Worm (Caenorhabditis elegans) whole organism, young adult: ENCODE measurements around the gene F19C7.8.

Experiments
- B0019.2 ChIP-seq: fragments of 200-800 bp; sonication (Bioruptor generic); conservative IDR thresholded peaks from 2 replicates; pipeline ENCODE4 v1.3.6; 2022; ENCODE audit warnings: missing genetic modification reagents, missing genetic modification characterization, missing compliant biosample characterization
- C06A6.2 ChIP-seq: fragments of 200-800 bp; sonication (Bioruptor generic); conservative IDR thresholded peaks from 2 replicates; pipeline ENCODE4 v1.3.6; 2022; ENCODE audit warnings: missing genetic modification characterization, missing compliant biosample characterization
- C17E4.6 ChIP-seq: fragments of 200-800 bp; sonication (Bioruptor generic); IDR thresholded peaks from 2 replicates; pipeline ENCODE4 v1.3.6; 2022; ENCODE audit warnings: missing genetic modification reagents, missing genetic modification characterization, missing compliant biosample characterization
- D2030.7 ChIP-seq: fragments of 200-800 bp; sonication (Bioruptor generic); IDR thresholded peaks from 2 replicates; pipeline ENCODE4 v1.3.6; 2022; ENCODE audit warnings: missing genetic modification reagents, missing genetic modification characterization, missing compliant biosample characterization
- F49E8.2 ChIP-seq: sonication (generic microtip); optimal IDR thresholded peaks from 3 replicates; lab custom pipeline; 2017; ENCODE audit warnings: missing genetic modification characterization, mild to moderate bottlenecking, missing compliant biosample characterization, antibody characterized with exemption, moderate library complexity; ENCODE audit not compliant: insufficient read depth
- akir-1 ChIP-seq: fragments of 200-800 bp; sonication (Bioruptor generic); optimal IDR thresholded peaks from 2 replicates; lab custom pipeline; 2018; ENCODE audit warnings: mild to moderate bottlenecking, missing genetic modification characterization, moderate library complexity, missing compliant biosample characterization
- ama-1 ChIP-seq, 3 experiments: fragments of 150-350 bp in 1 of 3; sonication (generic microtip) in 2 of 3; optimal IDR thresholded peaks; 2 replicates each; lab custom pipeline; 2014 to 2018; ENCODE audit warnings: missing biosample characterization in 2 of 3, missing genetic modification characterization in 2 of 3, missing genetic modification reagents in 2 of 3
- attf-5 ChIP-seq: fragments of 200-800 bp; sonication (Bioruptor generic); optimal IDR thresholded peaks from 2 replicates; lab custom pipeline; 2018; ENCODE audit warnings: mild to moderate bottlenecking, missing genetic modification characterization, missing compliant biosample characterization
- attf-6 ChIP-seq: fragments of 200-800 bp; sonication (Bioruptor generic); IDR thresholded peaks from 2 replicates; pipeline ENCODE4 v1.3.6; 2022; ENCODE audit warnings: missing genetic modification reagents, missing genetic modification characterization, missing compliant biosample characterization
- bed-1 ChIP-seq: fragments of 200-800 bp; sonication (Bioruptor generic); IDR thresholded peaks from 2 replicates; pipeline ENCODE4 v1.3.6; 2022; ENCODE audit warnings: missing genetic modification reagents, missing genetic modification characterization, missing compliant biosample characterization
- ccch-3 ChIP-seq: fragments of 200-800 bp; sonication (Bioruptor generic); optimal IDR thresholded peaks from 2 replicates; lab custom pipeline; 2018; ENCODE audit warnings: mild to moderate bottlenecking, missing genetic modification characterization, missing compliant biosample characterization
- ceh-27 ChIP-seq: fragments of 200-800 bp; sonication (Bioruptor generic); optimal IDR thresholded peaks from 2 replicates; lab custom pipeline; 2018; ENCODE audit warnings: mild to moderate bottlenecking, missing genetic modification characterization, moderate library complexity, missing compliant biosample characterization
- ceh-40 ChIP-seq: fragments of 200-800 bp; sonication (Bioruptor generic); IDR thresholded peaks from 2 replicates; pipeline ENCODE4 v1.3.6; 2022; ENCODE audit warnings: missing genetic modification characterization, missing compliant biosample characterization
- dpl-1 ChIP-seq: fragments of 150-350 bp; optimal IDR thresholded peaks from 2 replicates; lab custom pipeline; 2014; ENCODE audit warnings: missing biosample characterization, missing genetic modification reagents, missing genetic modification characterization
- egl-18 ChIP-seq: fragments of 200-800 bp; sonication (Bioruptor generic); IDR thresholded peaks from 2 replicates; pipeline ENCODE4 v1.3.6; 2022; ENCODE audit warnings: missing genetic modification reagents, missing genetic modification characterization, missing compliant biosample characterization
- egl-44 ChIP-seq: fragments of 200-800 bp; sonication (Bioruptor generic); IDR thresholded peaks from 2 replicates; pipeline ENCODE4 v1.3.6; 2022; ENCODE audit warnings: missing genetic modification reagents, missing genetic modification characterization, missing compliant biosample characterization
- egrh-3 ChIP-seq: fragments of 200-800 bp; sonication (Bioruptor generic); IDR thresholded peaks from 2 replicates; pipeline ENCODE4 v1.3.6; 2022; ENCODE audit warnings: missing genetic modification reagents, missing genetic modification characterization, missing compliant biosample characterization
- gei-17 ChIP-seq: fragments of 200-800 bp; sonication (Bioruptor generic); optimal IDR thresholded peaks from 2 replicates; lab custom pipeline; 2018; ENCODE audit warnings: mild to moderate bottlenecking, missing genetic modification characterization, missing compliant biosample characterization
- him-1 ChIP-seq: sonication (generic microtip); optimal IDR thresholded peaks from 2 replicates; lab custom pipeline; 2016; ENCODE audit warnings: missing genotype, missing genetic modification reagents, missing genetic modification characterization, missing compliant biosample characterization
- hmg-1.2 ChIP-seq: fragments of 200-800 bp; sonication (Bioruptor generic); IDR thresholded peaks from 2 replicates; pipeline ENCODE4 v1.3.6; 2022; ENCODE audit warnings: missing genetic modification reagents, missing genetic modification characterization, missing compliant biosample characterization
- lir-1 ChIP-seq: fragments of 200-800 bp; sonication (Bioruptor generic); conservative IDR thresholded peaks from 2 replicates; pipeline ENCODE4 v1.3.6; 2022; ENCODE audit warnings: missing genetic modification reagents, missing genetic modification characterization, missing compliant biosample characterization
- nhr-80 ChIP-seq: sonication (generic microtip); optimal IDR thresholded peaks from 2 replicates; lab custom pipeline; 2016; ENCODE audit warnings: missing genetic modification characterization, missing compliant biosample characterization
- pbrm-1 ChIP-seq: fragments of 200-800 bp; sonication (Bioruptor generic); IDR thresholded peaks from 2 replicates; pipeline ENCODE4 v1.3.6; 2022; ENCODE audit warnings: missing genetic modification reagents, missing genetic modification characterization, missing compliant biosample characterization
- rec-8 ChIP-seq, 2 experiments: sonication (generic microtip); optimal IDR thresholded peaks; 2 replicates each; lab custom pipeline; 2016; ENCODE audit warnings: mild to moderate bottlenecking in 2 of 2, missing genetic modification characterization in 2 of 2, missing genetic modification reagents in 2 of 2, missing genotype in 2 of 2, missing biosample characterization in 1 of 2, missing compliant biosample characterization in 1 of 2, moderate library complexity in 1 of 2
- rpc-1 ChIP-seq, 2 experiments: fragments of 150-350 bp in 1 of 2; sonication (generic microtip) in 1 of 2; optimal IDR thresholded peaks; 2 replicates each; lab custom pipeline; 2014 to 2018; ENCODE audit warnings: missing biosample characterization in 1 of 2, missing genetic modification characterization in 1 of 2, missing genetic modification reagents in 1 of 2, missing genotype in 1 of 2
- tbx-9 ChIP-seq: sonication (generic microtip); optimal IDR thresholded peaks from 2 replicates; lab custom pipeline; 2016; ENCODE audit warnings: borderline replicate concordance, missing genetic modification characterization, inconsistent platforms, missing compliant biosample characterization
- zfh-2 ChIP-seq: fragments of 200-800 bp; sonication (Bioruptor generic); conservative IDR thresholded peaks from 2 replicates; pipeline ENCODE4 v1.3.6; 2022; ENCODE audit warnings: missing genetic modification reagents, missing genetic modification characterization, missing compliant biosample characterization
- ztf-28 ChIP-seq: fragments of 200-800 bp; sonication (Bioruptor generic); IDR thresholded peaks from 2 replicates; pipeline ENCODE4 v1.3.6; 2022; ENCODE audit warnings: missing genetic modification reagents, missing genetic modification characterization, missing compliant biosample characterization
- ztf-3 ChIP-seq: fragments of 200-800 bp; sonication (Bioruptor generic); optimal IDR thresholded peaks from 2 replicates; lab custom pipeline; 2018; ENCODE audit warnings: mild to moderate bottlenecking, missing genetic modification characterization, missing compliant biosample characterization

F19C7.8 gene

DNA sequence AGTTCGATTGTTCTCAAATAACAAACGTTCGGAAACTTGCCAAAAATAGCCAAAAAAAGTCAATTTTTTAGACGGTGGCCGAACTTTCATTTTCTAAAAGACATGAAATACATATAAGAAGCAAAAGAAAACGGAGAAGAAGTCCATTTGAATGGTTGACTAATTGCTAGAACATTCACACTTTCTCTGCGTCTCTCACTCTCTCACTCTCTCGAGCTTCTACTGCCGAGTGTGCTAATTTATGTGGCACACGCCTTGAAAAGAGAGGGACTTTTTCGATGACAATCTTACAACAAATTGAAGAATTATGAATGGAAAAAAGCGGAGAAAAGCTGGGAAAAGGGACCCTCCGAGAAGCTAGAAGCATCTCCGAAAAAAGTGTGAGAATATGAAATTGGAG is 63.8 kb downstream of the F19C7.8 start:
- TF ChIP-seq hmg-1.2 (GFP tag; lab: Robert Waterston, UW) (no peak), dpl-1 (GFP tag; lab: Kevin White, UChicago) (no peak)

DNA sequence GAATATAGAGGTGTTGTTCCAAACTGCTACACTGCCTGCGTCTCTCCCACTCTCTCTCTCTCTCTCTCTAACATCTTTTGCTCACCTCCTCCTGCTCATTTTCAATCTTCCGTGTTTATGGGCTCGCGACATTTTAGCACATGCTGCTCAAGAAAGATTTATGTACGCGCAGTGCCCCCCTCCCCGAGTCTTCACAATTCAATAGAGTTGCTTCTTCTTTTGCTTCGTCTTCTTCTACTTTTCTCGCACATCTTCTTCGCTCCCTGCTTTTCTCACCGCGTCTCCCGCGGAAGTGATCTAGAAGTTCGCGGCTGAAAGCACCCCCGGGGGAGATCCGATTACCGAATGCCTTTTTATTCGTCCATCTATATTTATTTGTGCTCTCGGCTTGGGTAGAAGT is 67.3 kb downstream of the F19C7.8 start:
- TF ChIP-seq ztf-3 (no peak), ztf-28 (GFP tag; lab: Robert Waterston, UW) (no peak), pbrm-1 (GFP tag; lab: Robert Waterston, UW) (no peak), egl-18 (GFP tag; lab: Robert Waterston, UW) (no peak), him-1 (no peak), egrh-3 (GFP tag; lab: Robert Waterston, UW) (peak; percentile 21; the same call in 1 of the 2 replicates), zfh-2 (GFP tag; lab: Robert Waterston, UW) (peak; percentile 72), akir-1 (GFP tag; lab: Kevin White, UChicago) (no peak)

- no peak for TF ChIP-seq attf-5
- TF ChIP-seq ceh-27 (GFP tag; lab: Kevin White, UChicago), result peak; percentile 4
Measured at ce11 chrIV:4568402-4568891, 69.4 kb downstream of the F19C7.8 start, which contains the start of gene F28E10.1. TSS of gene F28E10.1 (plus strand) at chrIV:4568841.

ce11 chrIV:4567343-4567742 is 70.6 kb downstream of the F19C7.8 start, which contains the start of gene F28E10.4:
TSS of gene F28E10.4 (minus strand) at chrIV:4567443.
- TF ChIP-seq gei-17 (GFP tag; lab: Kevin White, UChicago), result no peak
- no peak for TF ChIP-seq ama-1 (optimal IDR thresholded peaks at IDR 0.05; lab: Kevin White, UChicago)
- TF ChIP-seq ama-1 (GFP tag; optimal IDR thresholded peaks at IDR 0.05; lab: Kevin White, UChicago), result no peak

- no peak for TF ChIP-seq tbx-9
- TF ChIP-seq F49E8.2 (tag; lab: Kevin White, UChicago), result no peak
Measured at ce11 chrIV:4565882-4566281, 72.0 kb downstream of the F19C7.8 start.

DNA sequence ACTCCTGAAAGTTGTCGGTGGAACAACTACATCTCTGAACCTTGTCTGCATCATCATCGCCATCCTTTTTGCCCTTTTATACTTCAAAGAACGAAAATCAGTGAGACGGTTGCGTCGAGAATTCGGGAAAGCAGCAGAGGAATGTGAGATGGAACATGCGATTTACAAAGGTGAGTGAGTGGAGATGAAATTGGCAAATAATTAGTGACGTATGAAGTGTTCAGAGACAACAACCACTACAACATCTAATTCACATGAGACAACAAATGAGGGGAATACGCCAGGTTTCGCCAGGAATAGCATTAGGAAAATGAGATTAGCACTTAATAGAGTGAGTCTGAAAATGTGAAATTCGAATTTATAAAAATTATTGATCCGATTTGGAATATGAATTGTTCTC is 73.4 kb downstream of the F19C7.8 start:
- no peak for TF ChIP-seq attf-6 (GFP tag; lab: Robert Waterston, UW)
- no peak for TF ChIP-seq egl-44 (GFP tag; lab: Robert Waterston, UW)
- no peak for TF ChIP-seq ccch-3
- no peak for TF ChIP-seq rec-8 (tag; optimal IDR thresholded peaks at IDR 0.05; lab: Kevin White, UChicago)
- TF ChIP-seq bed-1 (GFP tag; lab: Robert Waterston, UW), result no peak
- TF ChIP-seq B0019.2, result no peak
- no peak for TF ChIP-seq C06A6.2
- no peak for TF ChIP-seq rpc-1 (optimal IDR thresholded peaks at IDR 0.05; lab: Kevin White, UChicago)
- no peak for TF ChIP-seq rpc-1 (tag; optimal IDR thresholded peaks at IDR 0.05; lab: Kevin White, UChicago)
- no peak for TF ChIP-seq nhr-80 (tag; lab: Kevin White, UChicago)
- no peak for TF ChIP-seq attf-5
- no peak for TF ChIP-seq D2030.7
- no peak for TF ChIP-seq lir-1 (GFP tag; lab: Robert Waterston, UW)
- TF ChIP-seq egl-18 (GFP tag; lab: Robert Waterston, UW), result no peak
- no peak for TF ChIP-seq C17E4.6
- TF ChIP-seq ceh-40, result no peak
- TF ChIP-seq, all 124 proteins: peak for 0
